Worm (Caenorhabditis elegans) whole organism, L4/young adult: ENCODE results near the gene inx-7.

ENCODE experiments used
- W03F9.2 ChIP-seq: fragments of 150-350 bp; optimal IDR thresholded peaks from 2 replicates; lab custom pipeline; 2014; ENCODE audit warnings: missing biosample characterization, missing genetic modification characterization
- dao-5 ChIP-seq: sonication (generic microtip); optimal IDR thresholded peaks from 2 replicates; lab custom pipeline; 2016; ENCODE audit warnings: missing genotype, missing genetic modification characterization, moderate library complexity, missing compliant biosample characterization
- him-1 ChIP-seq: sonication (generic microtip); optimal IDR thresholded peaks from 2 replicates; lab custom pipeline; 2016; ENCODE audit warnings: missing genotype, missing genetic modification reagents, missing genetic modification characterization, missing compliant biosample characterization

Gene inx-7

ce11 chrIV:5946602-5947444 is at the start of gene inx-7:
Gene inx-7, minus strand, starts transcription at chrIV:5946638.
- peak; percentile 5 for TF ChIP-seq W03F9.2 (tag; lab: Kevin White, UChicago)
- TF ChIP-seq him-1 (tag; lab: Kevin White, UChicago) = no peak

ce11 chrIV:5990503-5990902 is 44.1 kb upstream of the inx-7 start:
- TF ChIP-seq him-1 (tag; lab: Kevin White, UChicago) (no peak), dao-5 (tag; lab: Kevin White, UChicago) (no peak), W03F9.2 (tag; lab: Kevin White, UChicago) (no peak)

ce11 chrIV:5986829-5987228 is 40.4 kb upstream of the inx-7 start:
- no peak for TF ChIP-seq W03F9.2 (tag; lab: Kevin White, UChicago)
- no peak for TF ChIP-seq him-1 (tag; lab: Kevin White, UChicago)
- TF ChIP-seq dao-5 (tag; lab: Kevin White, UChicago) = no peak

DNA sequence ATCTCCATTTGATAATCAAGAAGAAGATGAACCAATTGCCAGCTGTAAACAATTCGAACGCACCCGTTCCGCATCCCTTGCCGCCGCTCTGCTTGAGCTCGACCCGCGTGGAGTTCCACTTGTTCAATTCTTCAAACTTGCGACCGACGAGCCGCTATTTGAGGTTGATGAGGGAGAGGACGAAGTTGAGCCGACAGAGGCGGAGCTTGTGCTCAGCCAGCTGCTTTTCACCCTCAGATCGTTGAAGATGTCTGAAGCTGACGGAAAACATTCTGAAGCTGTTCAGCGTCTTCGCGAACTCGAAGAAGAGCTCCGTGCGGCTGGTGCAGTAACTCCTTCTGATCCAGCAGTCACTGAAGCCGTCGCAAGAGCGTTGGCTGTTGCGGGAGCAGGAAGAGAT is 39.4 kb upstream of the inx-7 start:
- TF ChIP-seq him-1 (tag; lab: Kevin White, UChicago) = no peak
- no peak for TF ChIP-seq dao-5 (tag; lab: Kevin White, UChicago)

- TF ChIP-seq him-1 (tag; lab: Kevin White, UChicago) (no peak), dao-5 (tag; lab: Kevin White, UChicago) (no peak), W03F9.2 (tag; lab: Kevin White, UChicago) (no peak)
Measured at ce11 chrIV:5985422-5985821, 39.0 kb upstream of the inx-7 start.

DNA sequence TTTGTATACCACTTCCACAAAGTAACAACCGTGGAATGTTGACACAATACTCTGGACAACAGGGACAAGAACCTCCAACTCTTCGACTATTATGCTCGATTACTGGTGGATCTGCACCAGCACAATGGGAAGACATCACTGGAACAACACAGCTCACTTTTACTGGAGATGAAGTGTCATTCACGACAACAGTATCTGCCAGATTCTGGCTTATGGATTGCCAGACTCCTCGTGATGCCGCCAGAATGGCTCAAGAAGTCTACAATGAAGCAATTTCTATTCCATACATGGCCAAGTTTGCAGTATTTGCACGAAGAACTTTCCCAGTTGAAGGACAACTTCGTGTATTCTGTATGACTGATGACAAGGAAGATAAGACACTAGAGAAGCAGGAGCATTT is 36.8 kb upstream of the inx-7 start:
- no peak for TF ChIP-seq dao-5 (tag; lab: Kevin White, UChicago)
- no peak for TF ChIP-seq W03F9.2 (tag; lab: Kevin White, UChicago)
- TF ChIP-seq him-1 (tag; lab: Kevin White, UChicago) = no peak

- no peak for TF ChIP-seq W03F9.2 (tag; lab: Kevin White, UChicago)
- TF ChIP-seq dao-5 (tag; lab: Kevin White, UChicago) = no peak
- TF ChIP-seq him-1 (tag; lab: Kevin White, UChicago) = no peak
Measured at ce11 chrIV:5979818-5980217, 33.4 kb upstream of the inx-7 start.

DNA sequence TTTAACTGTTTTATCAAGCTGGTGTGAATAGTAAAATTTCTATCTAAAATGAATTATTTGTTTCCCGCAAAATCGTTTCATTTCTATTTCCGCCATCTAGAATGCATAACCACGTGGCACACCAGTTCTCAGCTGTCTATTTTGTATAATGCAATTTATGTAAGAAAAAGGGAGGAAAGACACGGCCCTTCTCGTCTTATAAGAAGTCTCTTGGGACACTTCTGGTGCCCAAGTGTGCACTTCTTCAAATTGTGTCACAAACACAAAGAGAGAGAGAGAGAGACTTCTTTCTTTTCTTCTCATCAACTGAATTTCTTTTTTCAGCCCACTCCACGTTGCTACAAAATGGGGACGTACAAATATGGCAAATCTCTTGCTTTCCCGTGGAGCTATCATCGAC is 30.8 kb upstream of the inx-7 start:
- TF ChIP-seq him-1 (tag; lab: Kevin White, UChicago) (peak; percentile 25), dao-5 (tag; lab: Kevin White, UChicago) (no peak), W03F9.2 (tag; lab: Kevin White, UChicago) (no peak)

DNA sequence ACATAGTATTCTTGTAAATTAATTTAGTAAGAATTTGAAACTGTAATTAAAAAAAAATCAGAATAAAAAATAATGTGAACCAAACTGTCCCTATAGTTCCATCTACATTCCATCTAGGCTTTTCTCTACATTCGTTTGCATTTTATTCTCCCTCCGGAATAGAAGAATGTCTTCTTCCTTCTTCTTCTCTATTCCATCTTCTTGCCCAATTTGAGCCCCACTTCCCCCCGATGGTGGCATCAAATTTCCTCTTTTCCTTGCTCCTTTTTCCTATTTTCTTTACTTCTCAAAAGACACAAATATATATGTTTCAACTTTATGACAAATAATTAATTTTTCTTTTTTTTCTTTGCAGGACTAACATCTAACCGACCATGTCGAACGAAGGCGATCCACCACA is 28.8 kb upstream of the inx-7 start, which contains the start of gene unc-44:
unc-44 (plus strand) TSS at position 356 of the 400 bp plus-strand sequence.
- no peak for TF ChIP-seq dao-5 (tag; lab: Kevin White, UChicago)
- TF ChIP-seq him-1 (tag; lab: Kevin White, UChicago) = no peak
- no peak for TF ChIP-seq W03F9.2 (tag; lab: Kevin White, UChicago)

- no peak for TF ChIP-seq W03F9.2 (tag; lab: Kevin White, UChicago)
- no peak for TF ChIP-seq dao-5 (tag; lab: Kevin White, UChicago)
- peak; percentile 75 for TF ChIP-seq him-1 (tag; lab: Kevin White, UChicago)
Measured at ce11 chrIV:5973947-5974495, 27.6 kb upstream of the inx-7 start.

DNA sequence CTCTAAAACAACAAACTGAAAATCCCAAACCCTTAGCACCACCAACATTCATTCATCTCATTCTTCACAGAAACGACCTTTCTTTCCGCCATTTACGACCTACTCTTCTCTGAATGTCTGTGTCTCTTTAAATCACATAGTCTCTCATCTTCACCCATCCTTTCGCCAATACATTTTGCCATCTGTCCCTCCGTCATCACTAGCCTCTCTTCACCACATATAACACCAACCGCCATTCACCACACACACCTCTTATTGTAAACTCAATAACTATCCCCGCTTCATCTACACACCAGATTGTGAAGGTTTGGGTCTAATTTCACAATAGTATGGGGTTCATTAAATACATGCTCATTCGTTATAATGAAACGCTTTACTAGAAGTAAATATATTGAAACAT is 24.1 kb upstream of the inx-7 start:
- TF ChIP-seq W03F9.2 (tag; lab: Kevin White, UChicago) (no peak), dao-5 (tag; lab: Kevin White, UChicago) (no peak), him-1 (tag; lab: Kevin White, UChicago) (no peak)

- TF ChIP-seq him-1 (tag; lab: Kevin White, UChicago) = peak; percentile 75
- peak; percentile 89 for TF ChIP-seq W03F9.2 (tag; lab: Kevin White, UChicago)
- TF ChIP-seq dao-5 (tag; lab: Kevin White, UChicago) = peak; percentile 88
Measured at ce11 chrIV:5967035-5967499, 20.6 kb upstream of the inx-7 start.

DNA sequence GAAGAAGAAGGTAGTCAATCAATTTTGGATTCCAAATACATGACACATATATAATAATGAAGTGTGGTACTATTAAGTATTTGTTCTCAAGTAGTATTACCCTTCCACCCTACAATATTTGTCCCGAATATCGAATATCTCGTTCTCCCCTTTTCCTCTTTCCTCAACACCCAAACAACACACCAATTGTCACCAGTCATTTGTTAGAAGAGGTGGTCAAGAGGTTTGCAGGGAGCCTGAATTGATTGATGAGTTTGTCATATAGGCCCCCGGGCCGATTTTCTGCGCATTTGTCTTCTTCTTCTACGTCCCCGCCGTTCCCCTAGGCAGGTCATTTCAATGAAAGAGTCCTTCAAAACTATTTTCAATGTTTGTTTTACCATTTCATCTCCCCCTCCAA is 17.8 kb upstream of the inx-7 start:
- TF ChIP-seq him-1 (tag; lab: Kevin White, UChicago) (no peak), W03F9.2 (tag; lab: Kevin White, UChicago) (no peak), dao-5 (tag; lab: Kevin White, UChicago) (no peak)
